Worm (Caenorhabditis elegans): ENCODE data around the gene srx-2.

ce11 chrV:8966086-8966485 is 43.2 kb upstream of the srx-2 start, which contains the start of gene nhr-219:
- TF ChIP-seq nhr-28 (tag; optimal IDR thresholded peaks at IDR 0.05) (no peak), jun-1 (tag; optimal IDR thresholded peaks at IDR 0.05) (no peak), nhr-11 (tag; optimal IDR thresholded peaks at IDR 0.05) (no peak)

Measured in whole organism, L4 larva.